Worm (Caenorhabditis elegans) whole organism, L2 larva: Measurements from ENCODE around the gene mfn-1.

Experiments used
- C34F6.9 ChIP-seq: fragments of 150-350 bp; optimal IDR thresholded peaks from 2 replicates; lab custom pipeline; 2014; ENCODE audit warnings: missing biosample characterization, missing genetic modification characterization
- F13H6.1 ChIP-seq: sonication (generic microtip); optimal IDR thresholded peaks from 2 replicates; lab custom pipeline; 2016; ENCODE audit warnings: missing genetic modification characterization, missing compliant biosample characterization
- R02D3.7 ChIP-seq: fragments of 150-350 bp; optimal IDR thresholded peaks from 2 replicates; lab custom pipeline; 2014; ENCODE audit warnings: missing biosample characterization, missing genetic modification characterization
- Y55F3AM.14 ChIP-seq: fragments of 200-800 bp; sonication (Bioruptor generic); optimal IDR thresholded peaks from 2 replicates; lab custom pipeline; 2018; ENCODE audit warnings: mild to moderate bottlenecking, missing genetic modification characterization, missing compliant biosample characterization
- alr-1 ChIP-seq: fragments of 150-350 bp; optimal IDR thresholded peaks from 2 replicates; lab custom pipeline; 2014; ENCODE audit warnings: missing biosample characterization, missing genetic modification characterization
- blmp-1 ChIP-seq: sonication (generic microtip); optimal IDR thresholded peaks from 2 replicates; lab custom pipeline; 2017; ENCODE audit warnings: missing genetic modification characterization, mild to moderate bottlenecking, missing compliant biosample characterization, antibody characterized with exemption, moderate library complexity; ENCODE audit not compliant: insufficient read depth
- ceh-82 ChIP-seq: fragments of 150-350 bp; optimal IDR thresholded peaks from 2 replicates; lab custom pipeline; 2014; ENCODE audit warnings: missing biosample characterization, missing genetic modification characterization
- dmd-4 ChIP-seq: sonication (generic microtip); optimal IDR thresholded peaks from 2 replicates; lab custom pipeline; 2017; ENCODE audit warnings: missing biosample characterization, missing genetic modification characterization
- egl-27 ChIP-seq: sonication (generic microtip); optimal IDR thresholded peaks from 3 replicates; lab custom pipeline; 2017; ENCODE audit warnings: missing biosample characterization, missing genetic modification reagents, missing genetic modification characterization
- fos-1 ChIP-seq: fragments of 150-350 bp; optimal IDR thresholded peaks from 2 replicates; lab custom pipeline; 2014; ENCODE audit warnings: missing biosample characterization, missing genetic modification characterization
- gmeb-1 ChIP-seq: fragments of 150-350 bp; optimal IDR thresholded peaks from 2 replicates; lab custom pipeline; 2014; ENCODE audit warnings: missing biosample characterization, missing genetic modification characterization
- lin-11 ChIP-seq: fragments of 150-350 bp; sonication (generic microtip); optimal IDR thresholded peaks from 2 replicates; lab custom pipeline; 2014; ENCODE audit warnings: missing biosample characterization, missing genetic modification characterization, inconsistent platforms, mixed read lengths
- lin-13 ChIP-seq: fragments of 150-350 bp; optimal IDR thresholded peaks from 2 replicates; lab custom pipeline; 2014; ENCODE audit warnings: missing biosample characterization, missing genetic modification reagents, missing genetic modification characterization
- mab-5 ChIP-seq: fragments of 150-350 bp; optimal IDR thresholded peaks from 2 replicates; lab custom pipeline; 2014; ENCODE audit warnings: missing biosample characterization, missing genetic modification characterization
- mbf-1 ChIP-seq: sonication (generic microtip); optimal IDR thresholded peaks from 2 replicates; lab custom pipeline; 2017; ENCODE audit warnings: missing biosample characterization, missing genetic modification characterization
- mdl-1 ChIP-seq, 2 experiments: fragments of 150-350 bp in 1 of 2; sonication (generic microtip) in 1 of 2; optimal IDR thresholded peaks; 2 replicates each; lab custom pipeline; 2017; ENCODE audit warnings: missing biosample characterization in 2 of 2, missing genetic modification characterization in 2 of 2
- nhr-10 ChIP-seq: sonication (generic microtip); optimal IDR thresholded peaks from 2 replicates; lab custom pipeline; 2017; ENCODE audit warnings: missing biosample characterization, missing genetic modification characterization
- nhr-129 ChIP-seq: fragments of 150-350 bp; optimal IDR thresholded peaks from 2 replicates; lab custom pipeline; 2014; ENCODE audit warnings: missing biosample characterization, missing genetic modification characterization
- nhr-23 ChIP-seq: fragments of 150-350 bp; optimal IDR thresholded peaks from 2 replicates; lab custom pipeline; 2014; ENCODE audit warnings: missing biosample characterization, missing genetic modification reagents, missing genetic modification characterization
- nhr-77 ChIP-seq: fragments of 150-350 bp; optimal IDR thresholded peaks from 2 replicates; lab custom pipeline; 2014; ENCODE audit warnings: missing biosample characterization, missing genetic modification characterization
- sem-4 ChIP-seq: fragments of 150-350 bp; optimal IDR thresholded peaks from 2 replicates; lab custom pipeline; 2014; ENCODE audit warnings: missing biosample characterization, missing genetic modification reagents, missing genetic modification characterization
- skn-1 ChIP-seq: sonication (generic microtip); optimal IDR thresholded peaks from 2 replicates; lab custom pipeline; 2017; ENCODE audit warnings: missing biosample characterization, missing genetic modification characterization
- sma-3 ChIP-seq: sonication (generic microtip); optimal IDR thresholded peaks from 2 replicates; lab custom pipeline; 2016; ENCODE audit warnings: missing genetic modification reagents, missing genetic modification characterization, missing compliant biosample characterization
- sma-9 ChIP-seq, 2 experiments: fragments of 150-350 bp in 1 of 2; sonication (generic microtip) in 1 of 2; optimal IDR thresholded peaks; 2 replicates each; lab custom pipeline; 2014 to 2016; ENCODE audit warnings: missing genetic modification characterization in 2 of 2, mild to moderate bottlenecking in 1 of 2, missing biosample characterization in 1 of 2, missing compliant biosample characterization in 1 of 2, missing genetic modification reagents in 1 of 2, moderate library complexity in 1 of 2
- unc-39 ChIP-seq: fragments of 150-350 bp; optimal IDR thresholded peaks from 2 replicates; lab custom pipeline; 2014; ENCODE audit warnings: missing biosample characterization, missing genetic modification characterization
- unc-62 ChIP-seq: fragments of 150-350 bp; optimal IDR thresholded peaks from 2 replicates; lab custom pipeline; 2014; ENCODE audit warnings: missing biosample characterization, missing genetic modification reagents, missing genetic modification characterization
- zag-1 ChIP-seq: fragments of 150-350 bp; optimal IDR thresholded peaks from 2 replicates; lab custom pipeline; 2014; ENCODE audit warnings: missing biosample characterization, missing genetic modification characterization
- ztf-1 ChIP-seq: fragments of 200-800 bp; sonication (Bioruptor generic); conservative IDR thresholded peaks from 2 replicates; pipeline ENCODE4 v1.3.6; 2022; ENCODE audit warnings: missing genetic modification characterization, missing compliant biosample characterization
- ztf-4 ChIP-seq: fragments of 150-350 bp; optimal IDR thresholded peaks from 2 replicates; lab custom pipeline; 2014; ENCODE audit warnings: missing biosample characterization, missing genetic modification characterization

Gene mfn-1

DNA sequence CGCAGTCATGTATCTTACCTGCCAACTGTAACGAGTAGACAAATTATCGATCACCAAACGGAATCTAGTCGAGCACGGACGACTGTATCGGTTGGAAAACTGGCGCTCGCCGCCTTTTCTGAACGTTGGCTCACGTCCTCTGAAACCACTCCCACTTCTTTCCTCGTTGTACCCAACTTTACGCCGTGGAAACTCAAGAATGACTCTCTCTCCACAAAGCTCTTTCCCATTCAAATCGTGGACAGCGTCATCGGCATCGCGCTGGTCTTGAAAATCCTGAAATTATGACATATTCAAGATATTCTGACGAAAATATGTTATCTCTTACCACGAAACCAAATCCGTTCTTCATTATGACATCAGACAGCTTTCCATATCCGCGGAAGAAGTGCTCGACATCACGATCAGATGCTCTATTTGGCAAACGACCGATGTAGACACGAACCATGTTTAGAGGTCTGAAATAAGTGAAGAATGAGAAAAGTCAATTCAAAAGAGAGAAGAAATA is 19.3 kb downstream of the mfn-1 start, which contains the start of gene rsp-2:
Gene rsp-2 (minus strand): TSS at position 458 of the 508 bp plus-strand sequence.
- TF ChIP-seq nhr-77 = no peak

DNA sequence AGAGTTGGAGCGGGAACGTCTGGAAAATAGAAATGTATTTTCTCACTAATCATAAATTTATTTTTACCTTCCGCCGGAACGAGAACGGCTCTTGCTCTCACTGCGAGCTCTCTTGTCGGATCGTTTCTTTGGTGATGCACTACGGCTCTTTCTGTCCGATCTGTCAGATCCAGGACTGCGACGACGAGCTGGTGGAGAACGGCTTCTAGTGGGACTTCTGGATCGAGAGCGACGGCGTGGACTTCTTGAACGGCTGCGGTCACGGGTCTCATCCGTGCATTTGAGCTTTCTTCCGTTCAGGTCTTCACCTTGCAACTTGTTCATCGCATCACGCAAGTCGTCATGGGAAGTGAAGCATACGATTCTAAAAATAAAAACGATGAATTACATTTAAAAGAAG is 20.1 kb downstream of the mfn-1 start:
- TF ChIP-seq unc-39 (tag; lab: Kevin White, UChicago) (no peak), nhr-129 (no peak), lin-13 (GFP tag; lab: Kevin White, UChicago) (no peak), R02D3.7 (tag; lab: Kevin White, UChicago) (no peak), dmd-4 (tag; lab: Kevin White, UChicago) (no peak), sma-9 (GFP tag; optimal IDR thresholded peaks at IDR 0.05; lab: Kevin White, UChicago) (no peak), sma-9 (tag; optimal IDR thresholded peaks at IDR 0.05; lab: Kevin White, UChicago) (no peak), gmeb-1 (no peak), ceh-82 (tag; lab: Kevin White, UChicago) (no peak), mdl-1 (tag; optimal IDR thresholded peaks at IDR 0.05; lab: Kevin White, UChicago) (no peak), ztf-1 (GFP tag; lab: Robert Waterston, UW) (no peak), fos-1 (tag; lab: Kevin White, UChicago) (no peak), mbf-1 (no peak), nhr-23 (no peak), ztf-4 (tag; lab: Kevin White, UChicago) (no peak), C34F6.9 (tag; lab: Kevin White, UChicago) (no peak)

DNA sequence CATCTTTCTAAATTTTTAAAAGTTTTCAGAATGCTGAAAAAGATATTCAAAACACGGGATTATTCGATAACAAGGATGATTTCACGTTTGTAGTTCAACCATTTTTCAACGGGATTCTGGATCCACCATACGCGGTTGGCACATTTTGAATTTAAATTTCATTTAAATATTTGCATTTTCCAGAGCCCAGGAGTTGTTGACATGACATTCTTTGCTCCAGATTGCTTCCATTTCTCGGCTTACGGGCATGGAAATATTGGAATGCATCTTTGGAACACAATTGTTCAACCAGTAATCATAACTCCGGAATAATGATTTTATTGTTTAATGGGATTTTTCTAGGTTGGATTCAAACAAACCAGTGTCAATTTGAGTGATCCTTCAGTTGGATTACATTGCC is 20.9 kb downstream of the mfn-1 start:
- TF ChIP-seq sem-4 (tag; lab: Kevin White, UChicago) (no peak), gmeb-1 (no peak), egl-27 (tag; lab: Kevin White, UChicago) (no peak), mdl-1 (tag; optimal IDR thresholded peaks at IDR 0.05; lab: Kevin White, UChicago) (no peak), nhr-77 (no peak), F13H6.1 (no peak), alr-1 (tag; lab: Kevin White, UChicago) (no peak), sma-3 (GFP tag; lab: Kevin White, UChicago) (no peak), blmp-1 (no peak), skn-1 (tag; lab: Kevin White, UChicago) (no peak), ztf-4 (tag; lab: Kevin White, UChicago) (no peak), lin-13 (GFP tag; lab: Kevin White, UChicago) (no peak)

DNA sequence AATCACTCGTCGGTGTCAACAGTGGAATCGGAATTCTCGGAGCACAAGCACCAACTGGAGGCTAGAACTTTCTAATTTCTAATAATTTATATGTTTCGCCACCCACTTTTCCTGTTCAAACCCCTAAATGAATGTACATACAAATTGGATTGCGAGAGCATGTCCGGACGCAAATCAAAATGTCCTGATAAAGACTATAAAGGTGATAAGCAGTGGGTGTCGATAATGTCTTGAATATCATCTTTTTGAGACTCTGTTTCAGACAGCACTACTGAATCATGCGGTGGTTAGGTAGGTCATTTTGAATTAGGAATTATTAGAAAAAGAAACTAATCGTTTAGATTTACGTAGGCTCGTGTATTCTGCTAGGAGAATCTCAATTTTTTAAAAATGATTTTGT is 23.1 kb downstream of the mfn-1 start, which contains the start of gene W02B12.1:
Gene W02B12.1 (plus strand): TSS at position 269 of the 400 bp plus-strand sequence.
- TF ChIP-seq ceh-82 (tag; lab: Kevin White, UChicago) (no peak), gmeb-1 (no peak), mbf-1 (no peak), R02D3.7 (tag; lab: Kevin White, UChicago) (no peak), F13H6.1 (no peak), skn-1 (tag; lab: Kevin White, UChicago) (peak; percentile 50), mab-5 (tag; lab: Kevin White, UChicago) (no peak), fos-1 (tag; lab: Kevin White, UChicago) (peak; percentile 79)

ce11 chrII:11444973-11445372 is 26.8 kb downstream of the mfn-1 start, which contains the start of gene W02B12.13:
TSS of gene W02B12.13 (plus strand) at chrII:11445273.
- TF ChIP-seq lin-11 (tag; lab: Kevin White, UChicago) = no peak
- TF ChIP-seq unc-62 (GFP tag; lab: Kevin White, UChicago) = no peak
- no peak for TF ChIP-seq mab-5 (tag; lab: Kevin White, UChicago)

ce11 chrII:11443862-11444261 is 28.0 kb downstream of the mfn-1 start, which contains the start of gene adbp-1:
TSS of gene adbp-1 (plus strand) at chrII:11444162.
- TF ChIP-seq lin-11 (tag; lab: Kevin White, UChicago) = no peak
- TF ChIP-seq nhr-10 (tag; lab: Kevin White, UChicago) = no peak
- TF ChIP-seq alr-1 (tag; lab: Kevin White, UChicago) = no peak
- TF ChIP-seq mab-5 (tag; lab: Kevin White, UChicago) = no peak
- TF ChIP-seq zag-1 = no peak
- TF ChIP-seq Y55F3AM.14 = no peak
- TF ChIP-seq unc-62 (GFP tag; lab: Kevin White, UChicago) = no peak
- no peak for TF ChIP-seq nhr-77
- no peak for TF ChIP-seq gmeb-1
